Fruit fly (Drosophila melanogaster) whole organism, embryonic: ENCODE data around the gene Klp61F.
A peak's percentile ranks its signal among the peaks of the same experiment; 100 is the strongest.

Source experiments
- ATbp ChIP-seq: fragments of 200-800 bp; sonication (Bioruptor generic); optimal IDR thresholded peaks from 2 replicates; lab custom pipeline; 2017; ENCODE audit warnings: missing biosample characterization, mild to moderate bottlenecking, missing genetic modification characterization, missing genetic modification reagents
- Bgb ChIP-seq: fragments of 200-800 bp; sonication (Bioruptor generic); IDR thresholded peaks from 2 replicates; pipeline ENCODE4 v1.3.6; 2022; ENCODE audit warnings: missing biosample characterization, missing genetic modification characterization; ENCODE audit not compliant: partially characterized antibody
- Blimp-1 ChIP-seq: fragments of 200-800 bp; sonication (Bioruptor generic); optimal IDR thresholded peaks from 3 replicates; lab custom pipeline; 2018; ENCODE audit warnings: missing biosample characterization, missing genetic modification characterization, mild to moderate bottlenecking, moderate library complexity, missing genetic modification reagents
- CG10979 ChIP-seq: fragments of 200-800 bp; sonication (Bioruptor generic); optimal IDR thresholded peaks from 2 replicates; lab custom pipeline; 2018; ENCODE audit warnings: missing biosample characterization, mild to moderate bottlenecking, missing genetic modification characterization, moderate library complexity
- CG12155 ChIP-seq: fragments of 200-800 bp; sonication (Bioruptor generic); optimal IDR thresholded peaks from 3 replicates; lab custom pipeline; 2016; ENCODE audit warnings: missing biosample characterization, missing genetic modification characterization
- CG12236 ChIP-seq: fragments of 200-800 bp; sonication (Bioruptor generic); optimal IDR thresholded peaks from 2 replicates; lab custom pipeline; 2016; ENCODE audit warnings: missing biosample characterization, missing genetic modification characterization
- CG12942 ChIP-seq: fragments of 200-800 bp; sonication (Bioruptor generic); optimal IDR thresholded peaks from 3 replicates; lab custom pipeline; 2016; ENCODE audit warnings: missing biosample characterization, missing genetic modification characterization
- CG13123 ChIP-seq: fragments of 200-800 bp; sonication (Bioruptor generic); optimal IDR thresholded peaks from 2 replicates; lab custom pipeline; 2016; ENCODE audit warnings: missing biosample characterization, missing genetic modification characterization
- CG13287 ChIP-seq: fragments of 200-800 bp; sonication (Bioruptor generic); IDR thresholded peaks from 2 replicates; pipeline ENCODE4 v1.3.6; 2022; ENCODE audit warnings: missing biosample characterization, missing genetic modification characterization; ENCODE audit not compliant: partially characterized antibody
- CG14965 ChIP-seq: fragments of 200-800 bp; sonication (Bioruptor generic); optimal IDR thresholded peaks from 2 replicates; lab custom pipeline; 2016; ENCODE audit warnings: missing biosample characterization, missing genetic modification characterization, borderline replicate concordance
- CG15269 ChIP-seq: fragments of 200-800 bp; sonication (Bioruptor generic); optimal IDR thresholded peaks from 2 replicates; lab custom pipeline; 2018; ENCODE audit warnings: missing biosample characterization, mild to moderate bottlenecking, missing genetic modification characterization, moderate library complexity
- CG17829 ChIP-seq: fragments of 200-800 bp; optimal IDR thresholded peaks from 2 replicates; lab custom pipeline; 2019; ENCODE audit warnings: missing biosample characterization, mild to moderate bottlenecking, missing genetic modification characterization, moderate library complexity
- CG3847 ChIP-seq: fragments of 200-800 bp; sonication (Bioruptor generic); IDR thresholded peaks from 2 replicates; pipeline ENCODE4 v1.3.6; 2022; ENCODE audit warnings: missing biosample characterization, missing genetic modification characterization
- CG4404 ChIP-seq: fragments of 200-800 bp; sonication (Bioruptor generic); IDR thresholded peaks from 2 replicates; pipeline ENCODE4 v1.3.6; 2022; ENCODE audit warnings: missing biosample characterization, missing genetic modification characterization
- CG6765 ChIP-seq: fragments of 200-800 bp; sonication (Bioruptor generic); optimal IDR thresholded peaks from 3 replicates; lab custom pipeline; 2017; ENCODE audit warnings: missing biosample characterization, mild to moderate bottlenecking, missing genetic modification characterization
- CG8478 ChIP-seq: fragments of >200 bp; optimal IDR thresholded peaks from 2 replicates; lab custom pipeline; 2018
- CoRest ChIP-seq: fragments of 200-800 bp; sonication (Bioruptor generic); optimal IDR thresholded peaks from 3 replicates; lab custom pipeline; 2018; ENCODE audit warnings: missing biosample characterization, mild to moderate bottlenecking, missing genetic modification characterization, moderate library complexity
- Deaf1 ChIP-seq: fragments of 200-800 bp; optimal IDR thresholded peaks from 3 replicates; lab custom pipeline; 2019; ENCODE audit warnings: missing biosample characterization, mild to moderate bottlenecking, missing genetic modification characterization, moderate library complexity
- Fer3 ChIP-seq: fragments of 200-800 bp; sonication (Bioruptor generic); optimal IDR thresholded peaks from 2 replicates; lab custom pipeline; 2018; ENCODE audit warnings: missing biosample characterization, mild to moderate bottlenecking, missing genetic modification characterization, moderate library complexity
- HLHmδ ChIP-seq: fragments of 200-800 bp; sonication (Bioruptor generic); optimal IDR thresholded peaks from 2 replicates; lab custom pipeline; 2018; ENCODE audit warnings: missing biosample characterization, mild to moderate bottlenecking, missing genetic modification characterization, moderate library complexity
- Hr78 ChIP-seq, 2 experiments: fragments of 200-800 bp in 1 of 2; fragments of >200 bp in 1 of 2; sonication (Bioruptor generic) in 1 of 2; optimal IDR thresholded peaks; 2 replicates each; lab custom pipeline; 2017 to 2019; ENCODE audit warnings: missing biosample characterization in 2 of 2, missing genetic modification characterization in 2 of 2, mild to moderate bottlenecking in 1 of 2, moderate library complexity in 1 of 2
- Jarid2 ChIP-seq: fragments of 200-800 bp; sonication (Bioruptor generic); optimal IDR thresholded peaks from 3 replicates; lab custom pipeline; 2017; ENCODE audit warnings: mild to moderate bottlenecking, missing biosample characterization, missing genetic modification reagents, missing genetic modification characterization
- Med ChIP-seq: fragments of 200-800 bp; sonication (Bioruptor generic); peaks from one replicate; lab custom pipeline; 2016; ENCODE audit warnings: missing biosample characterization, missing genetic modification characterization, mild to moderate bottlenecking, inconsistent platforms, moderate library complexity
- Opbp ChIP-seq: fragments of 200-800 bp; sonication (Bioruptor generic); IDR thresholded peaks from 3 replicates; pipeline ENCODE4 v1.3.6; 2022; ENCODE audit warnings: missing biosample characterization, missing genetic modification characterization; ENCODE audit not compliant: partially characterized antibody
- Trl ChIP-seq, 3 experiments: fragments of >200 bp in 2 of 3; fragments of 200-800 bp in 1 of 3; sonication (Bioruptor generic) in 1 of 3; optimal IDR thresholded peaks; 2 replicates in 1 of 3; 3 replicates in 2 of 3; lab custom pipeline; 2016 to 2017; ENCODE audit warnings: missing biosample characterization in 1 of 3, missing genetic modification characterization in 1 of 3
- abd-A ChIP-seq: fragments of 200-800 bp; sonication (Bioruptor generic); optimal IDR thresholded peaks from 3 replicates; lab custom pipeline; 2019; ENCODE audit warnings: missing biosample characterization, mild to moderate bottlenecking, missing genetic modification characterization, moderate library complexity
- amos ChIP-seq: fragments of 200-800 bp; sonication (Bioruptor generic); IDR thresholded peaks from 2 replicates; pipeline ENCODE4 v1.3.6; 2022; ENCODE audit warnings: missing biosample characterization, missing genetic modification characterization; ENCODE audit not compliant: partially characterized antibody
- bbx ChIP-seq: fragments of 200-800 bp; sonication (Bioruptor generic); IDR thresholded peaks from 2 replicates; pipeline ENCODE4 v1.3.6; 2022; ENCODE audit warnings: missing biosample characterization, missing genetic modification characterization; ENCODE audit not compliant: partially characterized antibody
- bcd ChIP-seq: fragments of 200-800 bp; sonication (Bioruptor generic); optimal IDR thresholded peaks from 2 replicates; lab custom pipeline; 2017; ENCODE audit warnings: missing biosample characterization, mild to moderate bottlenecking, missing genetic modification characterization
- chinmo ChIP-seq: fragments of 200-800 bp; sonication (Bioruptor generic); IDR thresholded peaks from 4 replicates; pipeline ENCODE4 v1.3.6; 2022; ENCODE audit warnings: missing biosample characterization, missing genetic modification characterization; ENCODE audit not compliant: partially characterized antibody
- ci ChIP-seq: fragments of 200-800 bp; sonication (Bioruptor generic); IDR thresholded peaks from 3 replicates; pipeline ENCODE4 v1.3.6; 2022; ENCODE audit warnings: missing biosample characterization, missing genetic modification characterization
- da ChIP-seq: fragments of 200-800 bp; sonication (Bioruptor generic); optimal IDR thresholded peaks from 2 replicates; lab custom pipeline; 2016; ENCODE audit warnings: missing biosample characterization, missing genetic modification characterization
- exex ChIP-seq: fragments of 200-800 bp; sonication (Bioruptor generic); optimal IDR thresholded peaks from 4 replicates; lab custom pipeline; 2018; ENCODE audit warnings: missing biosample characterization, mild to moderate bottlenecking, missing genetic modification characterization, moderate library complexity
- oc ChIP-seq: fragments of 200-800 bp; sonication (Bioruptor generic); optimal IDR thresholded peaks from 2 replicates; lab custom pipeline; 2018; ENCODE audit warnings: missing biosample characterization, mild to moderate bottlenecking, missing genetic modification characterization, moderate library complexity
- onecut ChIP-seq: fragments of 200-800 bp; sonication (Bioruptor generic); IDR thresholded peaks from 2 replicates; pipeline ENCODE4 v1.3.6; 2022; ENCODE audit warnings: missing biosample characterization, missing genetic modification characterization
- pros ChIP-seq: fragments of 200-800 bp; sonication (Bioruptor generic); optimal IDR thresholded peaks from 3 replicates; lab custom pipeline; 2019; ENCODE audit warnings: missing biosample characterization, mild to moderate bottlenecking, missing genetic modification characterization, moderate library complexity
- sd ChIP-seq: fragments of 200-800 bp; sonication (Bioruptor generic); optimal IDR thresholded peaks from 3 replicates; lab custom pipeline; 2018; ENCODE audit warnings: missing biosample characterization, mild to moderate bottlenecking, missing genetic modification characterization, moderate library complexity
- tna ChIP-seq: fragments of 200-800 bp; sonication (Bioruptor generic); IDR thresholded peaks from 2 replicates; pipeline ENCODE4 v1.3.6; 2022; ENCODE audit warnings: missing biosample characterization, missing genetic modification characterization; ENCODE audit not compliant: partially characterized antibody
- unc-4 ChIP-seq: fragments of 200-800 bp; sonication (Bioruptor generic); IDR thresholded peaks from 2 replicates; pipeline ENCODE4 v1.3.6; 2022; ENCODE audit warnings: missing biosample characterization, missing genetic modification characterization; ENCODE audit not compliant: partially characterized antibody
- vvl ChIP-seq: fragments of 200-800 bp; sonication (Bioruptor generic); IDR thresholded peaks from 2 replicates; pipeline ENCODE4 v1.3.6; 2022; ENCODE audit warnings: missing biosample characterization, missing genetic modification characterization
- zen2 ChIP-seq: fragments of 200-800 bp; sonication (Bioruptor generic); IDR thresholded peaks from 3 replicates; pipeline ENCODE4 v1.3.6; 2022; ENCODE audit warnings: missing biosample characterization, missing genetic modification characterization; ENCODE audit not compliant: partially characterized antibody

Klp61F gene

dm6 chr3L:1212571-1212970, 33.1 kb downstream of the Klp61F start, which contains the start of gene LysE (continued):
- TF ChIP-seq ATbp (GFP tag; lab: Kevin White, UChicago), result no peak
- no peak for TF ChIP-seq CG3847 (GFP tag; lab: Robert Waterston, UW)

DNA sequence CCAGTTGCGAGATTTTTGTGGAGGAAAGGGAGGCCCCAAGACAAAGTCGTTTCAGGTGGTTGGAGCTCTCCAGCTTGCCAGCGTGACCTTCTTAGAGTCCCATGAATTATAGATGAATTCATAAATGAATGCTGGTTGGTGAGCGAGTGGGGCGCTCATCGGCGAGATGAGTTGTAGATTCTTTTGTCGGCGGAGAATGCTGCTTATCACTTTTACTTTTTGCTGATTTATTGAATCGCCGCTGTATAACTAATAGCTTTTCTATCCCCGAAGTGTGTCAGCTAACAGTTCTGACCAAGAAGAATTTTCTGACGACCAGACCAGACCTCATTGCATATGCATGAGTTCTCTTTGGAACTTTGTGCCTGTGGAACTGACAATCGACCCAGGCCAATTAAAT, 33.6 kb downstream of the Klp61F start:
- TF ChIP-seq vvl (GFP tag; lab: Robert Waterston, UW), result peak; percentile 67; the same call in 1 of the 2 replicates
- TF ChIP-seq abd-A, result peak; percentile 3
- no peak for TF ChIP-seq Jarid2 (GFP tag; lab: Kevin White, UChicago)
- no peak for TF ChIP-seq sd (tag; lab: Kevin White, UChicago)
- no peak for TF ChIP-seq CG12155 (GFP tag; lab: Kevin White, UChicago)
- no peak for TF ChIP-seq CG13123 (GFP tag; lab: Kevin White, UChicago)
- TF ChIP-seq Blimp-1 (GFP tag; lab: Kevin White, UChicago), result peak; percentile 93
- TF ChIP-seq CG14965 (GFP tag; lab: Kevin White, UChicago), result no peak
- no peak for TF ChIP-seq CG6765 (GFP tag; lab: Kevin White, UChicago)
- TF ChIP-seq onecut, result no peak
- TF ChIP-seq Fer3 (tag; lab: Kevin White, UChicago), result no peak
- TF ChIP-seq CG12236 (GFP tag; lab: Kevin White, UChicago), result no peak
- TF ChIP-seq, all 482 proteins: peak for 3

DNA sequence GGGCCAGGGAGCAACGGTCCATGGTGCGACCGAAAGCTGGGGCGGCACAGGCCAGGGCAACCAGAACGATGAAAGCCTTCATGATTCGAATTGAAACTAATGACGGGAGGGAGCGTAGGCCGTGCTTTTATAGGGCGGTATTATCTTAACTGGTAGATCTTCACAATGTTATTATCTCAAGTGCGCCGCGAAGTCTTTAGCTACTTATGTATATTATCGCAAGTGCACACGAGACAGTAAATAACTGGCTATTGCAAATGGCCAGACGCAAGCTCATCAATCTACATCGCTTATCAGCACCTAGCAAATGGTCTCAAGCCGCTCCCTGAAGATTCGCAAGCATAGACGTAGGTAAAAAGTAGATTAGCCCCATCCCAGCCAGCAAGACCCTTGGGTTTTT, 34.6 kb downstream of the Klp61F start, which contains the start of gene LysD:
TSS of gene LysD (minus strand) at position 101 of the 400 bp plus-strand sequence.
- TF ChIP-seq exex (tag; lab: Kevin White, UChicago), result peak; percentile 1
- TF ChIP-seq da, result no peak

dm6 chr3L:1208206-1208605, 37.5 kb downstream of the Klp61F start:
- TF ChIP-seq zen2 (GFP tag; lab: Robert Waterston, UW), result 0 out of 3 replicates have a peak, but pooled peaks have one; percentile 30
- peak; percentile 13 for TF ChIP-seq CG8478 (lab: Kevin White, UChicago)
- no peak for TF ChIP-seq CG17829 (tag; lab: Kevin White, UChicago)
- peak; percentile 8 for TF ChIP-seq HLHmδ (GFP tag; lab: Kevin White, UChicago)
- peak; percentile 32; the same call in 1 of the 2 replicates for TF ChIP-seq CG13287
- peak; percentile 77; the same call in 2 of the 4 replicates for TF ChIP-seq chinmo (GFP tag; lab: Robert Waterston, UW)
- 0 out of 2 replicates have a peak, but pooled peaks have one; percentile 17 for TF ChIP-seq Bgb (GFP tag; lab: Robert Waterston, UW)
- peak; percentile 28 for TF ChIP-seq bcd
- TF ChIP-seq Trl (optimal IDR thresholded peaks at IDR 0.05; lab: Kevin White, UChicago), result peak; percentile 57 to 59
- no peak for TF ChIP-seq Trl (GFP tag; optimal IDR thresholded peaks at IDR 0.05; lab: Kevin White, UChicago)
- TF ChIP-seq CG12942, result no peak
- TF ChIP-seq unc-4, result 0 out of 2 replicates have a peak, but pooled peaks have one; percentile 32
- no peak for TF ChIP-seq CG15269 (tag; lab: Kevin White, UChicago)
- peak; percentile 52; the same call in 1 of the 3 replicates for TF ChIP-seq ci (GFP tag; lab: Robert Waterston, UW)
- TF ChIP-seq oc (tag; lab: Kevin White, UChicago), result peak; percentile 43
- TF ChIP-seq Hr78 (GFP tag; optimal IDR thresholded peaks at IDR 0.05; lab: Kevin White, UChicago), result peak in 1 of 2 experiments; percentile 65
- 0 out of 3 replicates have a peak, but pooled peaks have one; percentile 48 for TF ChIP-seq Opbp (GFP tag; lab: Robert Waterston, UW)
- 0 out of 2 replicates have a peak, but pooled peaks have one; percentile 37 for TF ChIP-seq tna (GFP tag; lab: Robert Waterston, UW)
- no peak for TF ChIP-seq CG10979
- TF ChIP-seq vvl (GFP tag; lab: Robert Waterston, UW), result peak; percentile 41; the same call in 1 of the 2 replicates
- no peak for TF ChIP-seq CoRest
- peak; percentile 43 for TF ChIP-seq Blimp-1 (GFP tag; lab: Kevin White, UChicago)
- peak; percentile 98 for TF ChIP-seq Deaf1 (tag; lab: Kevin White, UChicago)
- peak; percentile 84 for TF ChIP-seq Jarid2 (GFP tag; lab: Kevin White, UChicago)
- TF ChIP-seq pros (GFP tag; lab: Kevin White, UChicago), result peak; percentile 28
- peak; percentile 51 for TF ChIP-seq Med (GFP tag; lab: Kevin White, UChicago)
- no peak for TF ChIP-seq CG4404 (GFP tag; lab: Robert Waterston, UW)
- TF ChIP-seq bbx (GFP tag; lab: Robert Waterston, UW), result 0 out of 2 replicates have a peak, but pooled peaks have one; percentile 25
- TF ChIP-seq amos (GFP tag; lab: Robert Waterston, UW), result no peak
